Worm (Caenorhabditis elegans) whole organism, young adult: ENCODE data around the gene ensh-1.
A peak's percentile ranks its signal among the peaks of the same experiment; 100 is the strongest.

Experiments
- B0019.2 ChIP-seq: fragments of 200-800 bp; sonication (Bioruptor generic); conservative IDR thresholded peaks from 2 replicates; pipeline ENCODE4 v1.3.6; 2022; ENCODE audit warnings: missing genetic modification reagents, missing genetic modification characterization, missing compliant biosample characterization
- B0261.1 ChIP-seq: sonication (generic microtip); optimal IDR thresholded peaks from 2 replicates; lab custom pipeline; 2016; ENCODE audit warnings: mild to moderate bottlenecking, missing genetic modification characterization, moderate library complexity, missing compliant biosample characterization
- B0336.3 ChIP-seq: fragments of 200-800 bp; sonication (Bioruptor generic); IDR thresholded peaks from 2 replicates; pipeline ENCODE4 v1.3.6; 2022; ENCODE audit warnings: missing genetic modification characterization, missing compliant biosample characterization
- F23B12.7 ChIP-seq: sonication (generic microtip); optimal IDR thresholded peaks from 2 replicates; lab custom pipeline; 2017; ENCODE audit warnings: missing genetic modification characterization, mild to moderate bottlenecking, missing compliant biosample characterization, antibody characterized with exemption, moderate library complexity; ENCODE audit not compliant: insufficient read depth
- F37B4.10 ChIP-seq: fragments of 200-800 bp; sonication (Bioruptor generic); IDR thresholded peaks from 2 replicates; pipeline ENCODE4 v1.3.6; 2022; ENCODE audit warnings: missing genetic modification characterization, missing compliant biosample characterization
- Y53G8AR.9 ChIP-seq: fragments of 200-800 bp; sonication (Bioruptor generic); conservative IDR thresholded peaks from 2 replicates; pipeline ENCODE4 v1.3.6; 2022; ENCODE audit warnings: missing genetic modification reagents, missing genetic modification characterization, missing compliant biosample characterization
- Y95B8A.8 ChIP-seq: fragments of 200-800 bp; sonication (Bioruptor generic); IDR thresholded peaks from 2 replicates; pipeline ENCODE4 v1.3.6; 2022; ENCODE audit warnings: missing genetic modification reagents, missing genetic modification characterization, missing compliant biosample characterization
- akir-1 ChIP-seq: fragments of 200-800 bp; sonication (Bioruptor generic); optimal IDR thresholded peaks from 2 replicates; lab custom pipeline; 2018; ENCODE audit warnings: mild to moderate bottlenecking, missing genetic modification characterization, moderate library complexity, missing compliant biosample characterization
- ama-1 ChIP-seq, 3 experiments: fragments of 150-350 bp in 1 of 3; sonication (generic microtip) in 2 of 3; optimal IDR thresholded peaks; 2 replicates each; lab custom pipeline; 2014 to 2018; ENCODE audit warnings: missing biosample characterization in 2 of 3, missing genetic modification characterization in 2 of 3, missing genetic modification reagents in 2 of 3
- athp-1 ChIP-seq: sonication (generic microtip); optimal IDR thresholded peaks from 2 replicates; lab custom pipeline; 2017; ENCODE audit warnings: mild to moderate bottlenecking, missing genetic modification characterization, missing compliant biosample characterization
- ceh-79 ChIP-seq: sonication (generic microtip); optimal IDR thresholded peaks from 2 replicates; lab custom pipeline; 2017; ENCODE audit warnings: mild to moderate bottlenecking, missing genetic modification characterization, missing compliant biosample characterization
- chd-7 ChIP-seq: sonication (generic microtip); optimal IDR thresholded peaks from 2 replicates; lab custom pipeline; 2016; ENCODE audit warnings: mild to moderate bottlenecking, missing genetic modification characterization, moderate library complexity, missing compliant biosample characterization
- egl-18 ChIP-seq: fragments of 200-800 bp; sonication (Bioruptor generic); IDR thresholded peaks from 2 replicates; pipeline ENCODE4 v1.3.6; 2022; ENCODE audit warnings: missing genetic modification reagents, missing genetic modification characterization, missing compliant biosample characterization
- egl-44 ChIP-seq: fragments of 200-800 bp; sonication (Bioruptor generic); IDR thresholded peaks from 2 replicates; pipeline ENCODE4 v1.3.6; 2022; ENCODE audit warnings: missing genetic modification reagents, missing genetic modification characterization, missing compliant biosample characterization
- egrh-3 ChIP-seq: fragments of 200-800 bp; sonication (Bioruptor generic); IDR thresholded peaks from 2 replicates; pipeline ENCODE4 v1.3.6; 2022; ENCODE audit warnings: missing genetic modification reagents, missing genetic modification characterization, missing compliant biosample characterization
- ekl-4 ChIP-seq: fragments of 200-800 bp; sonication (Bioruptor generic); IDR thresholded peaks from 2 replicates; pipeline ENCODE4 v1.3.6; 2022; ENCODE audit warnings: missing genetic modification reagents, missing genetic modification characterization, missing compliant biosample characterization
- hlh-26 ChIP-seq: fragments of 200-800 bp; sonication (Bioruptor generic); conservative IDR thresholded peaks from 2 replicates; pipeline ENCODE4 v1.3.6; 2022; ENCODE audit warnings: missing genetic modification reagents, missing genetic modification characterization, missing compliant biosample characterization
- let-607 ChIP-seq, 2 experiments: fragments of 200-800 bp in 1 of 2; sonication (Bioruptor generic) in 1 of 2; sonication (generic microtip) in 1 of 2; optimal IDR thresholded peaks; 2 replicates each; lab custom pipeline; 2016 to 2018; ENCODE audit warnings: mild to moderate bottlenecking in 2 of 2, missing compliant biosample characterization in 2 of 2, missing genetic modification characterization in 2 of 2, moderate library complexity in 2 of 2, missing genotype in 1 of 2
- lin-26 ChIP-seq: fragments of 200-800 bp; sonication (Bioruptor generic); IDR thresholded peaks from 2 replicates; pipeline ENCODE4 v1.3.6; 2022; ENCODE audit warnings: missing genetic modification reagents, missing genetic modification characterization, missing compliant biosample characterization
- lin-40 ChIP-seq: sonication (generic microtip); optimal IDR thresholded peaks from 2 replicates; lab custom pipeline; 2016; ENCODE audit warnings: missing genetic modification characterization, mild to moderate bottlenecking, missing compliant biosample characterization, missing genotype, missing genetic modification reagents
- mes-4 ChIP-seq: sonication (generic microtip); optimal IDR thresholded peaks from 2 replicates; lab custom pipeline; 2016; ENCODE audit warnings: missing genotype, missing genetic modification characterization, missing compliant biosample characterization
- nfyb-1 ChIP-seq: fragments of 200-800 bp; sonication (Bioruptor generic); IDR thresholded peaks from 2 replicates; pipeline ENCODE4 v1.3.6; 2022; ENCODE audit warnings: missing genetic modification reagents, missing genetic modification characterization, missing compliant biosample characterization
- nhr-80 ChIP-seq: sonication (generic microtip); optimal IDR thresholded peaks from 2 replicates; lab custom pipeline; 2016; ENCODE audit warnings: missing genetic modification characterization, missing compliant biosample characterization
- nhr-90 ChIP-seq: sonication (generic microtip); optimal IDR thresholded peaks from 2 replicates; lab custom pipeline; 2016; ENCODE audit warnings: missing genotype, mild to moderate bottlenecking, missing genetic modification characterization, missing compliant biosample characterization
- somi-1 ChIP-seq: fragments of 200-800 bp; sonication (Bioruptor generic); optimal IDR thresholded peaks from 2 replicates; lab custom pipeline; 2018; ENCODE audit warnings: mild to moderate bottlenecking, missing genetic modification characterization, missing compliant biosample characterization
- sptf-2 ChIP-seq: fragments of 200-800 bp; sonication (Bioruptor generic); optimal IDR thresholded peaks from 2 replicates; lab custom pipeline; 2018; ENCODE audit warnings: mild to moderate bottlenecking, missing genetic modification characterization, missing compliant biosample characterization
- tbp1 ChIP-seq: fragments of 200-800 bp; sonication (Bioruptor generic); optimal IDR thresholded peaks from 2 replicates; lab custom pipeline; 2018; ENCODE audit warnings: mild to moderate bottlenecking, missing genetic modification characterization, missing compliant biosample characterization
- zfh-2 ChIP-seq: fragments of 200-800 bp; sonication (Bioruptor generic); conservative IDR thresholded peaks from 2 replicates; pipeline ENCODE4 v1.3.6; 2022; ENCODE audit warnings: missing genetic modification reagents, missing genetic modification characterization, missing compliant biosample characterization
- ztf-22 ChIP-seq: fragments of 200-800 bp; sonication (Bioruptor generic); optimal IDR thresholded peaks from 2 replicates; lab custom pipeline; 2018; ENCODE audit warnings: mild to moderate bottlenecking, missing genetic modification characterization, moderate library complexity, missing compliant biosample characterization
- ztf-28 ChIP-seq: fragments of 200-800 bp; sonication (Bioruptor generic); IDR thresholded peaks from 2 replicates; pipeline ENCODE4 v1.3.6; 2022; ENCODE audit warnings: missing genetic modification reagents, missing genetic modification characterization, missing compliant biosample characterization

The ensh-1 gene

ce11 chrX:8930879-8931278 lies 25.7 kb downstream of the ensh-1 start, which contains the start of gene acs-22 (continued):
- TF ChIP-seq B0019.2 (GFP tag; lab: Robert Waterston, UW): no peak
- no peak for TF ChIP-seq ama-1 (optimal IDR thresholded peaks at IDR 0.05; lab: Kevin White, UChicago)
- no peak for TF ChIP-seq ama-1 (GFP tag; optimal IDR thresholded peaks at IDR 0.05; lab: Kevin White, UChicago)

- TF ChIP-seq lin-40 (no peak), ztf-28 (GFP tag; lab: Robert Waterston, UW) (no peak), zfh-2 (GFP tag; lab: Robert Waterston, UW) (no peak), hlh-26 (GFP tag; lab: Robert Waterston, UW) (no peak), B0261.1 (tag; lab: Kevin White, UChicago) (no peak), egrh-3 (no peak), Y95B8A.8 (no peak)
Measured at ce11 chrX:8931647-8932046, 26.5 kb downstream of the ensh-1 start.

DNA sequence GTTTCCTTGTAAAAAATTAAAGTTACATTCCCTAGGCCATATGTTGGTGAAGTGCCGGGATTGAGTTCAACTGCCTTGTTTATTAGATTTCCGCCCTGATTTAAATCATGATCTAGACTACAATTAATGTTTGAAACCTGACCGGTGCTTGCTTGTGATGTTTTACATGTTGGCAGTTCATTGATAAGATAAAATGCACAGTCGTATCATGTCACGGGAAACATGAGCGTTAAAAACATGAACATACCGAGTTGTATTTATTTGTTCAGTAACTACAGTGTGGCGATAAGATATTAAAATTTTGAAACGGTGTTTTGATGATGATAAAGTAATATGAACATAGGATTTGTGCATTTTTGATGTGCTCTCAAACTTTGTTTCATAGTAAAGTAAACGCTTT lies 27.2 kb downstream of the ensh-1 start:
- TF ChIP-seq let-607 (tag; optimal IDR thresholded peaks at IDR 0.05; lab: Kevin White, UChicago): peak in 1 of 2 experiments; percentile 11
- peak; percentile 27 for TF ChIP-seq tbp1 (GFP tag; lab: Kevin White, UChicago)
- peak; percentile 79 for TF ChIP-seq nhr-80 (tag; lab: Kevin White, UChicago)
- no peak for TF ChIP-seq chd-7 (tag; lab: Kevin White, UChicago)
- no peak for TF ChIP-seq mes-4 (tag; lab: Kevin White, UChicago)
- peak; percentile 27 for TF ChIP-seq ztf-22 (GFP tag; lab: Kevin White, UChicago)
- TF ChIP-seq nhr-90 (tag; lab: Kevin White, UChicago): no peak

DNA sequence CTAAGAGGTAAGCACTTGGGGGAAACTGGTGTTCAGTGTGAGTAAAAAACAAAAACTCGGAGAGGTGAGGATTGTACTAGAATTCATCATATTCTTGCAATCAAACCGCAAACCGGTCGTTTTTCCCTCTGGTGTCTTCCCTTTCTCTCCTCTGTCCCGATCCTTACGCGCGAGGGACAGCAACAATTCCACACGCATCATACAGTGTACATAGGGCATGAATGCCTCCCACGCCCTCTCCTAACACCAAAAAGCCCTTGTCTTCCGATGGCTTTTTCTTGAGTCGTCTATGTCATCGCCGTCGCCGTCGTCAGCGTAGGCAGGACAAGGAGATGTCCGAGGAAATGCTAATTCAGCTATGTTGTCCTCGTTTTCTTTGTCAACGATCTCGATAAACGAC lies 28.3 kb downstream of the ensh-1 start:
- no peak for TF ChIP-seq mes-4 (tag; lab: Kevin White, UChicago)
- no peak for TF ChIP-seq Y53G8AR.9
- no peak for TF ChIP-seq egl-44 (GFP tag; lab: Robert Waterston, UW)
- TF ChIP-seq, all 124 proteins: peak for 0

- peak; percentile 57 for TF ChIP-seq nhr-80 (tag; lab: Kevin White, UChicago)
- TF ChIP-seq akir-1 (GFP tag; lab: Kevin White, UChicago): no peak
Measured at ce11 chrX:8934246-8934645, 29.1 kb downstream of the ensh-1 start.

DNA sequence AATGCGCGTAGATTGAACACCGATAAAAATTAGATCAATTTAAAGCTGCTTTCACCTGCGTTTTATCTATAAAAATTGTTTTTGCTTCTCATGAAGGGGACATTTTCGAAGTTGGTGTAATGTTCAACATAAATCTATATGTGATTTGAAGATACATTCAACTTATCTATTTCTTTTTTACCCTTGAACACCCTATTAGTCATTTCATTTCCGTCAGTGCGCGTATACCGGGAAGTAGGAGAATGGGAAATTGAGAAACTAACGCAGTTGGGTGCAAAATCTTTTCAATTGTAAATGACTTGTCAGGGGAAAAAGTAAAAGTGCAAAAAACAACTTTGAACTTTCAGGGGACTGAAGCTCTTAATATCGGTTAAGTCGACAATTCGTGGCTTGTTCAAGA lies 29.8 kb downstream of the ensh-1 start:
- no peak for TF ChIP-seq nfyb-1 (GFP tag; lab: Robert Waterston, UW)
- TF ChIP-seq somi-1: no peak
- no peak for TF ChIP-seq Y95B8A.8
- TF ChIP-seq ekl-4 (GFP tag; lab: Robert Waterston, UW): no peak
- TF ChIP-seq egl-18 (GFP tag; lab: Robert Waterston, UW): no peak
- no peak for TF ChIP-seq F23B12.7 (tag; lab: Kevin White, UChicago)
- no peak for TF ChIP-seq lin-26 (GFP tag; lab: Robert Waterston, UW)
- TF ChIP-seq F37B4.10 (GFP tag; lab: Robert Waterston, UW): no peak
- TF ChIP-seq B0336.3 (GFP tag; lab: Robert Waterston, UW): no peak
- TF ChIP-seq B0019.2 (GFP tag; lab: Robert Waterston, UW): no peak
- TF ChIP-seq athp-1 (tag; lab: Kevin White, UChicago): no peak
- no peak for TF ChIP-seq ceh-79 (tag; lab: Kevin White, UChicago)
- no peak for TF ChIP-seq sptf-2 (GFP tag; lab: Kevin White, UChicago)
